Worm (Caenorhabditis elegans) whole organism, late embryonic: ENCODE measurements around the gene Y61A9LA.3.

Experiments
- ceh-2 ChIP-seq: sonication (generic microtip); optimal IDR thresholded peaks from 2 replicates; lab custom pipeline; 2016; ENCODE audit warnings: missing genotype, missing genetic modification characterization, missing compliant biosample characterization
- dve-1 ChIP-seq: sonication (generic microtip); optimal IDR thresholded peaks from 2 replicates; lab custom pipeline; 2017; ENCODE audit warnings: antibody characterized with exemption, mild to moderate bottlenecking, missing genetic modification characterization, missing compliant biosample characterization
- ets-4 ChIP-seq: sonication (generic microtip); optimal IDR thresholded peaks from 2 replicates; lab custom pipeline; 2016; ENCODE audit warnings: missing genetic modification characterization, missing compliant biosample characterization
- nhr-11 ChIP-seq: fragments of 150-350 bp; optimal IDR thresholded peaks from 2 replicates; lab custom pipeline; 2014; ENCODE audit warnings: missing biosample characterization, missing genetic modification characterization
- pha-4 ChIP-seq: fragments of 150-350 bp; optimal IDR thresholded peaks from 2 replicates; lab custom pipeline; 2018; ENCODE audit warnings: missing biosample characterization, missing genetic modification reagents, missing genetic modification characterization
- unc-42 ChIP-seq: sonication (generic microtip); optimal IDR thresholded peaks from 2 replicates; lab custom pipeline; 2016; ENCODE audit warnings: missing genotype, missing genetic modification characterization, missing compliant biosample characterization
- unc-55 ChIP-seq: sonication (generic microtip); optimal IDR thresholded peaks from 2 replicates; lab custom pipeline; 2017; ENCODE audit warnings: missing biosample characterization, missing genetic modification reagents, missing genetic modification characterization
- ztf-16 ChIP-seq: sonication (generic microtip); optimal IDR thresholded peaks from 2 replicates; lab custom pipeline; 2017; ENCODE audit warnings: missing genetic modification characterization, missing compliant biosample characterization

ce11 chrV:4546854-4547253 is 24.1 kb upstream of the Y61A9LA.3 start:
- no peak for TF ChIP-seq ets-4 (tag; lab: Kevin White, UChicago)
- TF ChIP-seq ztf-16 (tag; lab: Kevin White, UChicago), result no peak
- no peak for TF ChIP-seq unc-55 (GFP tag; lab: Kevin White, UChicago)
- TF ChIP-seq unc-42 (tag; lab: Kevin White, UChicago), result no peak
- TF ChIP-seq ceh-2, result no peak
- TF ChIP-seq pha-4 (tag; lab: Kevin White, UChicago), result no peak
- no peak for TF ChIP-seq nhr-11 (tag; lab: Kevin White, UChicago)
- TF ChIP-seq dve-1 (tag; lab: Kevin White, UChicago), result no peak
